Worm (Caenorhabditis elegans) whole organism, L4 larva: ENCODE measurements around the gene glna-1.
A peak's percentile ranks its signal among the peaks of the same experiment; 100 is the strongest.

ENCODE experiments used
- T20F7.1 ChIP-seq: fragments of 200-800 bp; sonication (Bioruptor generic); optimal IDR thresholded peaks from 2 replicates; lab custom pipeline; 2018; ENCODE audit warnings: mild to moderate bottlenecking, missing genetic modification characterization, missing compliant biosample characterization
- Y48G9A.11 ChIP-seq: fragments of 200-800 bp; sonication (Bioruptor generic); IDR thresholded peaks from 2 replicates; pipeline ENCODE4 v1.3.6; 2022; ENCODE audit warnings: missing genetic modification reagents, missing genetic modification characterization, missing compliant biosample characterization
- Y5F2A.4 ChIP-seq: fragments of 200-800 bp; sonication (Bioruptor generic); optimal IDR thresholded peaks from 2 replicates; lab custom pipeline; 2018; ENCODE audit warnings: mild to moderate bottlenecking, missing genetic modification characterization, missing compliant biosample characterization
- ZK546.5 ChIP-seq, 2 experiments: sonication (generic microtip); optimal IDR thresholded peaks; 2 replicates each; lab custom pipeline; 2017; ENCODE audit warnings: missing biosample characterization in 2 of 2, missing genetic modification characterization in 2 of 2
- aha-1 ChIP-seq: fragments of 150-350 bp; peaks from one replicate; lab custom pipeline; 2014; ENCODE audit warnings: missing biosample characterization, missing genetic modification characterization
- ceh-62 ChIP-seq: sonication (generic microtip); optimal IDR thresholded peaks from 2 replicates; lab custom pipeline; 2017; ENCODE audit warnings: missing biosample characterization, missing genetic modification characterization
- ceh-82 ChIP-seq: sonication (generic microtip); optimal IDR thresholded peaks from 2 replicates; lab custom pipeline; 2017; ENCODE audit warnings: missing biosample characterization, missing genetic modification characterization
- dmd-8 ChIP-seq: fragments of 200-800 bp; sonication (Bioruptor generic); IDR thresholded peaks from 2 replicates; pipeline ENCODE4 v1.3.6; 2022; ENCODE audit warnings: missing genetic modification characterization, missing compliant biosample characterization
- dve-1 ChIP-seq: sonication (generic microtip); optimal IDR thresholded peaks from 2 replicates; lab custom pipeline; 2017; ENCODE audit warnings: antibody characterized with exemption, mild to moderate bottlenecking, missing genetic modification characterization, missing compliant biosample characterization; ENCODE audit not compliant: insufficient read depth
- egl-27 ChIP-seq: sonication (generic microtip); optimal IDR thresholded peaks from 3 replicates; lab custom pipeline; 2017; ENCODE audit warnings: missing biosample characterization, missing genetic modification reagents, missing genetic modification characterization
- egl-43 ChIP-seq: fragments of 200-800 bp; sonication (Bioruptor generic); IDR thresholded peaks from 2 replicates; pipeline ENCODE4 v1.3.6; 2022; ENCODE audit warnings: missing genetic modification reagents, missing genetic modification characterization, missing compliant biosample characterization
- gei-8 ChIP-seq: fragments of 200-800 bp; sonication (Bioruptor generic); optimal IDR thresholded peaks from 2 replicates; lab custom pipeline; 2018; ENCODE audit warnings: mild to moderate bottlenecking, missing genetic modification characterization, missing compliant biosample characterization
- hlh-30 ChIP-seq: sonication (generic microtip); optimal IDR thresholded peaks from 2 replicates; lab custom pipeline; 2017; ENCODE audit warnings: antibody characterized with exemption, mild to moderate bottlenecking, missing genetic modification characterization, missing compliant biosample characterization; ENCODE audit not compliant: insufficient read depth
- lim-7 ChIP-seq: fragments of 200-800 bp; sonication (Bioruptor generic); IDR thresholded peaks from 2 replicates; pipeline ENCODE4 v1.3.6; 2022; ENCODE audit warnings: missing genetic modification characterization, missing compliant biosample characterization
- lin-1 ChIP-seq: fragments of 200-800 bp; sonication (Bioruptor generic); IDR thresholded peaks from 2 replicates; pipeline ENCODE4 v1.3.6; 2022; ENCODE audit warnings: missing genetic modification reagents, missing genetic modification characterization, missing compliant biosample characterization
- lin-38 ChIP-seq: fragments of 200-800 bp; sonication (Bioruptor generic); IDR thresholded peaks from 2 replicates; pipeline ENCODE4 v1.3.6; 2022; ENCODE audit warnings: missing genetic modification reagents, missing genetic modification characterization, missing compliant biosample characterization
- mdl-1 ChIP-seq, 2 experiments: fragments of 150-350 bp in 1 of 2; sonication (generic microtip) in 1 of 2; optimal IDR thresholded peaks; 2 replicates each; lab custom pipeline; 2014 to 2017; ENCODE audit warnings: missing biosample characterization in 2 of 2, missing genetic modification characterization in 2 of 2
- mxl-2 ChIP-seq: fragments of 200-800 bp; sonication (Bioruptor generic); conservative IDR thresholded peaks from 2 replicates; pipeline ENCODE4 v1.3.6; 2022; ENCODE audit warnings: missing genetic modification reagents, missing genetic modification characterization, missing compliant biosample characterization
- mxl-3 ChIP-seq: fragments of 200-800 bp; sonication (Bioruptor generic); optimal IDR thresholded peaks from 2 replicates; lab custom pipeline; 2018; ENCODE audit warnings: mild to moderate bottlenecking, missing genetic modification characterization, missing compliant biosample characterization
- nhr-102 ChIP-seq: sonication (generic microtip); optimal IDR thresholded peaks from 2 replicates; lab custom pipeline; 2016; ENCODE audit warnings: mild to moderate bottlenecking, missing genetic modification characterization, moderate library complexity, missing compliant biosample characterization
- nhr-111 ChIP-seq: fragments of 200-800 bp; sonication (Bioruptor generic); optimal IDR thresholded peaks from 2 replicates; lab custom pipeline; 2018; ENCODE audit warnings: mild to moderate bottlenecking, missing genetic modification characterization, missing compliant biosample characterization
- nhr-28 ChIP-seq: fragments of 150-350 bp; optimal IDR thresholded peaks from 2 replicates; lab custom pipeline; 2014; ENCODE audit warnings: missing biosample characterization, missing genetic modification characterization
- nhr-41 ChIP-seq: fragments of 200-800 bp; sonication (Bioruptor generic); IDR thresholded peaks from 2 replicates; pipeline ENCODE4 v1.3.6; 2022; ENCODE audit warnings: missing genetic modification reagents, missing genetic modification characterization, missing compliant biosample characterization
- nhr-42 ChIP-seq: fragments of 200-800 bp; sonication (Bioruptor generic); IDR thresholded peaks from 2 replicates; pipeline ENCODE4 v1.3.6; 2022; ENCODE audit warnings: missing genetic modification characterization, missing compliant biosample characterization
- sdz-12 ChIP-seq: fragments of 200-800 bp; sonication (Bioruptor generic); optimal IDR thresholded peaks from 2 replicates; lab custom pipeline; 2018; ENCODE audit warnings: mild to moderate bottlenecking, missing genetic modification characterization, missing compliant biosample characterization
- set-16 ChIP-seq: fragments of 200-800 bp; sonication (Bioruptor generic); IDR thresholded peaks from 2 replicates; pipeline ENCODE4 v1.3.6; 2022; ENCODE audit warnings: missing genetic modification reagents, missing genetic modification characterization, missing compliant biosample characterization
- snpc-4 ChIP-seq: fragments of 150-350 bp; optimal IDR thresholded peaks from 2 replicates; lab custom pipeline; 2014; ENCODE audit warnings: missing biosample characterization, missing genetic modification characterization
- spr-1 ChIP-seq: sonication (generic microtip); optimal IDR thresholded peaks from 2 replicates; lab custom pipeline; 2016; ENCODE audit warnings: mild to moderate bottlenecking, missing genetic modification characterization, missing compliant biosample characterization
- tra-1 ChIP-seq: fragments of 200-800 bp; sonication (Bioruptor generic); IDR thresholded peaks from 2 replicates; pipeline ENCODE4 v1.3.6; 2022; ENCODE audit warnings: missing genetic modification reagents, missing genetic modification characterization, missing compliant biosample characterization
- unc-39 ChIP-seq: sonication (generic microtip); optimal IDR thresholded peaks from 2 replicates; lab custom pipeline; 2017; ENCODE audit warnings: missing biosample characterization, missing genetic modification characterization
- unc-62 ChIP-seq, 3 experiments: fragments of 150-350 bp in 1 of 3; sonication (generic microtip); optimal IDR thresholded peaks in 2 of 3; peaks in 1 of 3; 1 replicate in 1 of 3; 2 replicates in 2 of 3; lab custom pipeline; 2014 to 2017; ENCODE audit warnings: missing biosample characterization in 3 of 3, missing genetic modification characterization in 3 of 3, missing genetic modification reagents in 3 of 3, missing genotype in 1 of 3
- zip-2 ChIP-seq: fragments of 150-350 bp; optimal IDR thresholded peaks from 2 replicates; lab custom pipeline; 2014; ENCODE audit warnings: missing biosample characterization, missing genetic modification characterization
- ztf-11 ChIP-seq: fragments of 150-350 bp; optimal IDR thresholded peaks from 2 replicates; lab custom pipeline; 2014; ENCODE audit warnings: missing biosample characterization, missing genetic modification characterization

The glna-1 gene

DNA sequence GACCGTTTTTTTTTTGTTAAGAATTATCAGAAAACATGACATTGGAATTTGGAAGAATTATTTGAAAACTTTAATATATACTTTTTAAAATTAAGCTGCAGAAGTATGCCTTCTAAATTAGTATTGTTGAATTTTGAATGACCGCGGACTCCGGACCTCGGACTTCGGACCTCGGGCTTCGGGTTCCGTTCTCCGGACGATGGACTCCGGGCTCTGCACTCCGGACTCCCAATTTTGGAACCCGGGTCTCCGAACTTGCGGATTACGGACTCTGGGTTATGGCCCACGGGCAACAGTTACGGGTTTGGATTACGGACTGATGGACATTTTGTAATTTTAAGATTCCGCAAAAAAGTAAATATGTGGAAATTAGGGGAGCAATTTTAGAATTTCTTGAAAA is 49.7 kb downstream of the glna-1 start:
- TF ChIP-seq nhr-111 (GFP tag; lab: Kevin White, UChicago) (no peak), set-16 (GFP tag; lab: Robert Waterston, UW) (peak; percentile 70), dmd-8 (GFP tag; lab: Robert Waterston, UW) (no peak), mxl-2 (GFP tag; lab: Robert Waterston, UW) (no peak), tra-1 (no peak), hlh-30 (no peak), sdz-12 (no peak), ceh-82 (tag; lab: Kevin White, UChicago) (no peak), gei-8 (GFP tag; lab: Kevin White, UChicago) (no peak), T20F7.1 (no peak), snpc-4 (tag; lab: Kevin White, UChicago) (no peak), Y5F2A.4 (GFP tag; lab: Kevin White, UChicago) (no peak), lin-1 (no peak), spr-1 (tag; lab: Kevin White, UChicago) (no peak), dve-1 (tag; lab: Kevin White, UChicago) (no peak), unc-62 (GFP tag; optimal IDR thresholded peaks at IDR 0.05 in 1 of 2; lab: Kevin White, UChicago) (peak in 1 of 2 experiments; percentile 60), unc-62 (tag; optimal IDR thresholded peaks at IDR 0.05; lab: Kevin White, UChicago) (no peak), ZK546.5 (tag; optimal IDR thresholded peaks at IDR 0.05; lab: Kevin White, UChicago) (no peak)

DNA sequence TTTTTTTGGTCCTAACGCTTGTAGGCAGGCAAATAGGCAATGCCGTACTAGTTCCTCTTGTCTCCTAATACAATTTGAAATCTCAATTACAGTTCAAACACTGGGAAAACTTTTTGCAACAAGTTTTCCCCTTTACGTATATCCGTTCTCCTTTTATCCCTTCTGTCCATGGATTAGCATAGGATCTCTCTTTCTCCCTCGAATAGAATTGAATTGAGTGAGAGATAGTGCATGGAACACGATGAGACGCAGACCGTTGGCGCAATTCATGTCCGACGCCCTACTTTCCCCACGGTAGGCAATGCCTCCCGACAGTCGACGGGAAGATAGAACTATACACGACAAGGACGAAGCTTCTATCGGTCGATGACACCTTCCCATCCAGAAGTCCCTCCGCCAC is 55.2 kb downstream of the glna-1 start, which contains the start of gene hhat-1:
hhat-1 (plus strand) TSS at position 301 of the 400 bp plus-strand sequence.
- TF ChIP-seq nhr-28 (tag; lab: Kevin White, UChicago), result no peak
- TF ChIP-seq aha-1 (tag; lab: Kevin White, UChicago), result peak; percentile 25
- TF ChIP-seq mxl-3 (GFP tag; lab: Kevin White, UChicago), result peak; percentile 4
- no peak for TF ChIP-seq Y48G9A.11 (GFP tag; lab: Robert Waterston, UW)
- no peak for TF ChIP-seq ceh-62 (tag; lab: Kevin White, UChicago)
- TF ChIP-seq nhr-42 (GFP tag; lab: Robert Waterston, UW), result peak; percentile 11; the same call in 1 of the 2 replicates

DNA sequence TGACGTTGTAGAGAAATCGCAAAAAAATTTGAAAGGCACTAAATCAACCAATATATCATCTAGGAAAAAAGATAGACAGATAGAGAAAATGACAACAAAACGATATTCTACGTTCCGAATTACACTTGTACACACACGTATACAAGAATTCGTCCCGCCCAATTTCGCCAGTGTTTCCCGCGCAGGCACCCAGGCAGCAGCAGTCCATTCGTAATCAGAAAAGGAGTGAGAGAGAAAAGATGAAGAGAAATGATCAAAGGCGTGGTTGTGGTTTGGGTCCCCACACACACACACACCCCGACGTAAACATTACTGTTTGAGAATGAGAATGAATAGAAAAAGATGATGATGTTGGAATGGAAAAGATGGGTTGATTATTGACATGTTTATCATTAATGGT is 59.7 kb downstream of the glna-1 start:
- TF ChIP-seq tra-1, result no peak
- peak; percentile 76 for TF ChIP-seq mxl-3 (GFP tag; lab: Kevin White, UChicago)
- no peak for TF ChIP-seq unc-39
- TF ChIP-seq lim-7 (GFP tag; lab: Robert Waterston, UW), result no peak
- no peak for TF ChIP-seq zip-2 (tag; lab: Kevin White, UChicago)
- TF ChIP-seq egl-27 (tag; lab: Kevin White, UChicago), result no peak
- no peak for TF ChIP-seq lin-38
- TF ChIP-seq nhr-28 (tag; lab: Kevin White, UChicago), result peak; percentile 42
- peak in 1 of 2 experiments; percentile 68 for TF ChIP-seq unc-62 (GFP tag; optimal IDR thresholded peaks at IDR 0.05 in 1 of 2; lab: Kevin White, UChicago)
- TF ChIP-seq unc-62 (tag; optimal IDR thresholded peaks at IDR 0.05; lab: Kevin White, UChicago), result no peak
- TF ChIP-seq egl-43 (GFP tag; lab: Robert Waterston, UW), result no peak
- TF ChIP-seq nhr-41 (GFP tag; lab: Robert Waterston, UW), result no peak
- TF ChIP-seq mdl-1 (tag; optimal IDR thresholded peaks at IDR 0.05; lab: Kevin White, UChicago), result peak in 1 of 2 experiments; percentile 41
- TF ChIP-seq nhr-102 (tag; lab: Kevin White, UChicago), result no peak
- no peak for TF ChIP-seq ZK546.5 (tag; optimal IDR thresholded peaks at IDR 0.05; lab: Kevin White, UChicago)
- TF ChIP-seq ztf-11, result no peak

DNA sequence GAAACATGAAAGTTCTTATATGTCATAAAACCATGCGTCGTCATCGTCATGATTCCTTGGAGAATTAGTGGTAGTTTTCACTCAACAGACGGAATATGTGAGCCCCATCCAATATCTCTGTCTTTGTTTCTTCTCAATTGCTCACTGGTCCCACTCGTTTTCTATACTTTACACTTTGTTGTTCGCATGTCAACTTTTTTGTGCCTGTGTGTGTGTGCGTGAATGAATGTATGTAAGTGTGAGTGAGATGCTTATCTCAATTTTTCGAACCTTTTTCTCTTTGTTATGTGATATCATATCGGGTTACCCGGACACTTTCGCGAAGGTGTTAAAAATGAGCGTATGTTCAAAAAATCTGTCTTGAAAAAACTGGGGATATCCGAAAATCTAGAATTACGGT is 61.2 kb downstream of the glna-1 start:
- TF ChIP-seq spr-1 (tag; lab: Kevin White, UChicago) (no peak), unc-62 (GFP tag; optimal IDR thresholded peaks at IDR 0.05 in 1 of 2; lab: Kevin White, UChicago) (peak in 1 of 2 experiments; percentile 87), unc-62 (tag; optimal IDR thresholded peaks at IDR 0.05; lab: Kevin White, UChicago) (no peak)
